Fruit fly (Drosophila melanogaster): ENCODE measurements around the gene CG4751.

The CG4751 gene

dm6 chr2L:11178826-11179391, 48.4 kb downstream of the CG4751 start, which contains the start of gene Boh2 (continued):
- TF ChIP-seq Fer2 (tag; optimal IDR thresholded peaks at IDR 0.05), result no peak
- TF ChIP-seq CTCF (GFP tag; optimal IDR thresholded peaks at IDR 0.05), result peak; percentile 7
- no peak for TF ChIP-seq GATAe (GFP tag; conservative IDR thresholded peaks at IDR 0.05)
- no peak for TF ChIP-seq CG3847 (GFP tag; IDR thresholded peaks at IDR 0.05)
- TF ChIP-seq CG32772 (GFP tag; IDR thresholded peaks at IDR 0.05), result no peak
- no peak for TF ChIP-seq BtbVII (GFP tag; optimal IDR thresholded peaks at IDR 0.05)
- peak; percentile 8 for TF ChIP-seq phol (tag; optimal IDR thresholded peaks at IDR 0.05)
- no peak for TF ChIP-seq Gsc (GFP tag; IDR thresholded peaks at IDR 0.05)
- TF ChIP-seq her (GFP tag; optimal IDR thresholded peaks at IDR 0.05), result no peak
- no peak for TF ChIP-seq B-H2 (GFP tag; optimal IDR thresholded peaks at IDR 0.05)
- TF ChIP-seq ranshi (GFP tag; IDR thresholded peaks at IDR 0.05), result no peak
- TF ChIP-seq bowl (GFP tag; IDR thresholded peaks at IDR 0.05), result no peak
- no peak for TF ChIP-seq p53 (GFP tag; optimal IDR thresholded peaks at IDR 0.05)
- TF ChIP-seq Taf1 (GFP tag; IDR thresholded peaks at IDR 0.05), result no peak
- no peak for TF ChIP-seq kay (GFP tag; optimal IDR thresholded peaks at IDR 0.05)
- TF ChIP-seq CG13296 (GFP tag; optimal IDR thresholded peaks at IDR 0.05), result no peak
- no peak for TF ChIP-seq Hr51 (GFP tag; optimal IDR thresholded peaks at IDR 0.05)
- no peak for TF ChIP-seq CG34422 (GFP tag; IDR thresholded peaks at IDR 0.05)
- no peak for TF ChIP-seq CG4730 (GFP tag; IDR thresholded peaks at IDR 0.05)
- TF ChIP-seq CG10267 (tag; optimal IDR thresholded peaks at IDR 0.05), result peak; percentile 34
- no peak for TF ChIP-seq CG16863 (GFP tag; optimal IDR thresholded peaks at IDR 0.05)
- no peak for TF ChIP-seq Hr39 (optimal IDR thresholded peaks at IDR 0.05)
- TF ChIP-seq gro (GFP tag; optimal IDR thresholded peaks at IDR 0.05), result peak; percentile 15
- TF ChIP-seq CG1233 (GFP tag; optimal IDR thresholded peaks at IDR 0.05), result no peak
- peak; percentile 61 for TF ChIP-seq CG17186 (GFP tag; optimal IDR thresholded peaks at IDR 0.05)
- TF ChIP-seq eyg (GFP tag; optimal IDR thresholded peaks at IDR 0.05), result no peak
- no peak for TF ChIP-seq CG11696 (GFP tag; IDR thresholded peaks at IDR 0.05)
- TF ChIP-seq zfh2 (GFP tag; optimal IDR thresholded peaks at IDR 0.05), result no peak
- no peak for TF ChIP-seq CG12769 (tag; optimal IDR thresholded peaks at IDR 0.05)
- peak; percentile 81 for TF ChIP-seq CG4617 (GFP tag; optimal IDR thresholded peaks at IDR 0.05; ENCODE audit: borderline replicate concordance)
- TF ChIP-seq chinmo (GFP tag; IDR thresholded peaks at IDR 0.05; ENCODE audit: partially characterized antibody), result no peak
- no peak for TF ChIP-seq CG33557 (GFP tag; optimal IDR thresholded peaks at IDR 0.05)
- peak; percentile 11 for TF ChIP-seq Ets65A (GFP tag)
- no peak for TF ChIP-seq Hr78 (GFP tag; optimal IDR thresholded peaks at IDR 0.05)
- TF ChIP-seq CG18599 (GFP tag; optimal IDR thresholded peaks at IDR 0.05), result no peak
- TF ChIP-seq CG3281 (GFP tag; optimal IDR thresholded peaks at IDR 0.05), result no peak
- TF ChIP-seq gfzf (GFP tag; optimal IDR thresholded peaks at IDR 0.05), result peak; percentile 85
- no peak for TF ChIP-seq CG14965 (GFP tag; optimal IDR thresholded peaks at IDR 0.05; ENCODE audit: borderline replicate concordance)
- TF ChIP-seq gce (GFP tag; IDR thresholded peaks at IDR 0.05), result no peak
- TF ChIP-seq Antp (GFP tag; optimal IDR thresholded peaks at IDR 0.05), result no peak
- TF ChIP-seq H2.0 (GFP tag; IDR thresholded peaks at IDR 0.05), result no peak
- no peak for TF ChIP-seq disco-r (GFP tag; optimal IDR thresholded peaks at IDR 0.05)
- no peak for TF ChIP-seq NC2β (GFP tag; optimal IDR thresholded peaks at IDR 0.05)
- TF ChIP-seq CG17361 (GFP tag; IDR thresholded peaks at IDR 0.05), result no peak
- TF ChIP-seq Poxn (GFP tag; IDR thresholded peaks at IDR 0.05), result no peak

All from whole organism, embryonic.